Worm (Caenorhabditis elegans): Measurements from ENCODE around the gene talp-3.

The talp-3 gene

DNA sequence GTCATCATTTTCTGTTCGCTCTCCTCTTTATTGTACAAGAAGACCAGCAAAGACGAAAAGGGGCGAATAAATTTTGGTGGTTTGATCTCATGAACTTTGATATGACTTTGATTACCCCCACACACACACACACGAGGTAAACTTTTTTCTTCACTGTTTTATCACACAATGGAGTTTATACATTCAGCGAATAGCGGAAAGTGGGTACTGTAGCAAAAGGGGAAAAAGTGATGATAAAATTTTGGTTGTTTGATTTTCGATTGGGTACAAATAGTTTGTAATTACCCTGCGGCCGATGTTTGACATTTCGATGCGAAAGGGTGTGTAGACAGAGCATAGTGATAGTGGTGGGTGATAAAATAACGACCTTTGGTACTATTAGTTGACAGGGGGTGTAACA, 58.9 kb downstream of the talp-3 start (continued):
- TF ChIP-seq dmd-4 (tag; optimal IDR thresholded peaks at IDR 0.05) (no peak), unc-55 (GFP tag; optimal IDR thresholded peaks at IDR 0.05) (no peak), fos-1 (tag; optimal IDR thresholded peaks at IDR 0.05) (peak; percentile 96), sma-9 (GFP tag; optimal IDR thresholded peaks at IDR 0.05) (peak; percentile 100), sma-9 (tag; optimal IDR thresholded peaks at IDR 0.05) (peak; percentile 93)

Measured in whole organism, L2 larva.